Fruit fly (Drosophila melanogaster) whole organism, embryonic: ENCODE data around the gene CG2614.
A peak's percentile ranks its signal among the peaks of the same experiment; 100 is the strongest.

Experiments used
- Bgb ChIP-seq: fragments of 200-800 bp; sonication (Bioruptor generic); IDR thresholded peaks from 2 replicates; pipeline ENCODE4 v1.3.6; 2022; ENCODE audit warnings: missing biosample characterization, missing genetic modification characterization; ENCODE audit not compliant: partially characterized antibody
- Bteb2 ChIP-seq: fragments of 200-800 bp; sonication (Bioruptor generic); optimal IDR thresholded peaks from 2 replicates; lab custom pipeline; 2016; ENCODE audit warnings: missing biosample characterization, missing genetic modification characterization
- CG1024 ChIP-seq: fragments of 200-800 bp; sonication (Bioruptor generic); IDR thresholded peaks from 2 replicates; pipeline ENCODE4 v1.3.6; 2022; ENCODE audit warnings: missing biosample characterization, missing genetic modification characterization
- CG11085 ChIP-seq: fragments of 200-800 bp; sonication (Bioruptor generic); IDR thresholded peaks from 2 replicates; pipeline ENCODE4 v1.3.6; 2022; ENCODE audit warnings: missing biosample characterization, missing genetic modification characterization
- CG13296 ChIP-seq: fragments of 200-800 bp; sonication (Bioruptor generic); optimal IDR thresholded peaks from 3 replicates; lab custom pipeline; 2018; ENCODE audit warnings: missing biosample characterization, mild to moderate bottlenecking, missing genetic modification characterization
- CG14441 ChIP-seq: fragments of 200-800 bp; sonication (Bioruptor generic); IDR thresholded peaks from 2 replicates; pipeline ENCODE4 v1.3.6; 2022; ENCODE audit warnings: missing biosample characterization, missing genetic modification characterization
- CG1602 ChIP-seq: fragments of 200-800 bp; sonication (Bioruptor generic); optimal IDR thresholded peaks from 3 replicates; lab custom pipeline; 2016; ENCODE audit warnings: missing biosample characterization, missing genetic modification characterization
- CG16813 ChIP-seq: fragments of 200-800 bp; sonication (Bioruptor generic); IDR thresholded peaks from 3 replicates; pipeline ENCODE4 v1.3.6; 2022; ENCODE audit warnings: missing biosample characterization, missing genetic modification characterization; ENCODE audit not compliant: partially characterized antibody
- CG2129 ChIP-seq: fragments of 200-800 bp; sonication (Bioruptor generic); IDR thresholded peaks from 2 replicates; pipeline ENCODE4 v1.3.6; 2022; ENCODE audit warnings: missing biosample characterization, missing genetic modification characterization; ENCODE audit not compliant: partially characterized antibody
- CG2202 ChIP-seq: fragments of 200-800 bp; sonication (Bioruptor generic); optimal IDR thresholded peaks from 2 replicates; lab custom pipeline; 2018; ENCODE audit warnings: missing biosample characterization, mild to moderate bottlenecking, missing genetic modification characterization
- CG30020 ChIP-seq: fragments of 200-800 bp; optimal IDR thresholded peaks from 2 replicates; lab custom pipeline; 2019; ENCODE audit warnings: missing biosample characterization, mild to moderate bottlenecking, missing genetic modification characterization, moderate library complexity
- CG30431 ChIP-seq: fragments of 200-800 bp; sonication (Bioruptor generic); optimal IDR thresholded peaks from 2 replicates; lab custom pipeline; 2017; ENCODE audit warnings: missing biosample characterization, missing genetic modification characterization
- CG3065 ChIP-seq: fragments of 200-800 bp; sonication (Bioruptor generic); optimal IDR thresholded peaks from 2 replicates; lab custom pipeline; 2016; ENCODE audit warnings: missing biosample characterization, missing genetic modification characterization
- CG32767 ChIP-seq: fragments of 200-800 bp; sonication (Bioruptor generic); IDR thresholded peaks from 2 replicates; pipeline ENCODE4 v1.3.6; 2022; ENCODE audit warnings: missing biosample characterization, missing genetic modification characterization
- CG32772 ChIP-seq: fragments of 200-800 bp; sonication (Bioruptor generic); IDR thresholded peaks from 2 replicates; pipeline ENCODE4 v1.3.6; 2022; ENCODE audit warnings: missing biosample characterization, missing genetic modification characterization
- CG34422 ChIP-seq: fragments of 200-800 bp; sonication (Bioruptor generic); IDR thresholded peaks from 3 replicates; pipeline ENCODE4 v1.3.6; 2022; ENCODE audit warnings: missing biosample characterization, missing genetic modification characterization
- CG6175 ChIP-seq: fragments of 200-800 bp; sonication (Bioruptor generic); IDR thresholded peaks from 3 replicates; pipeline ENCODE4 v1.3.6; 2022; ENCODE audit warnings: missing biosample characterization, missing genetic modification characterization
- CG6272 ChIP-seq: fragments of 200-800 bp; sonication (Bioruptor generic); IDR thresholded peaks from 2 replicates; pipeline ENCODE4 v1.3.6; 2022; ENCODE audit warnings: missing biosample characterization, missing genetic modification characterization
- CG7271 ChIP-seq: fragments of 200-800 bp; sonication (Bioruptor generic); optimal IDR thresholded peaks from 2 replicates; lab custom pipeline; 2018; ENCODE audit warnings: missing biosample characterization, mild to moderate bottlenecking, missing genetic modification characterization, moderate library complexity
- CG7372 ChIP-seq: fragments of 200-800 bp; sonication (Bioruptor generic); IDR thresholded peaks from 2 replicates; pipeline ENCODE4 v1.3.6; 2022; ENCODE audit warnings: missing biosample characterization, missing genetic modification characterization
- CG7928 ChIP-seq: fragments of 200-800 bp; sonication (Bioruptor generic); optimal IDR thresholded peaks from 2 replicates; lab custom pipeline; 2017; ENCODE audit warnings: missing biosample characterization, mild to moderate bottlenecking, missing genetic modification characterization
- CG8944 ChIP-seq: fragments of 200-800 bp; sonication (Bioruptor generic); optimal IDR thresholded peaks from 3 replicates; lab custom pipeline; 2016; ENCODE audit warnings: missing biosample characterization, missing genetic modification characterization
- CG9609 ChIP-seq: fragments of 200-800 bp; sonication (Bioruptor generic); optimal IDR thresholded peaks from 3 replicates; lab custom pipeline; 2016; ENCODE audit warnings: missing biosample characterization, missing genetic modification characterization
- CG9727 ChIP-seq: fragments of 200-800 bp; sonication (Bioruptor generic); optimal IDR thresholded peaks from 3 replicates; lab custom pipeline; 2017; ENCODE audit warnings: missing biosample characterization, mild to moderate bottlenecking, missing genetic modification characterization
- CG9876 ChIP-seq: fragments of 200-800 bp; sonication (Bioruptor generic); optimal IDR thresholded peaks from 2 replicates; lab custom pipeline; 2016; ENCODE audit warnings: missing biosample characterization, missing genetic modification characterization
- CrebB ChIP-seq: fragments of 200-800 bp; sonication (Bioruptor generic); optimal IDR thresholded peaks from 3 replicates; lab custom pipeline; 2018; ENCODE audit warnings: missing biosample characterization, mild to moderate bottlenecking, missing genetic modification characterization
- Ets65A ChIP-seq: fragments of 200-800 bp; sonication (Bioruptor generic); peaks from one replicate; lab custom pipeline; 2016; ENCODE audit warnings: missing biosample characterization, missing genetic modification characterization
- GATAe ChIP-seq: fragments of 200-800 bp; sonication (Bioruptor generic); conservative IDR thresholded peaks from 2 replicates; pipeline ENCODE4 v1.3.6; 2022; ENCODE audit warnings: missing biosample characterization, missing genetic modification characterization
- Gug ChIP-seq: fragments of 200-800 bp; sonication (Bioruptor generic); IDR thresholded peaks from 4 replicates; pipeline ENCODE4 v1.3.6; 2022; ENCODE audit warnings: missing biosample characterization, missing genetic modification characterization
- Meics ChIP-seq: fragments of 200-800 bp; sonication (Bioruptor generic); optimal IDR thresholded peaks from 2 replicates; lab custom pipeline; 2017; ENCODE audit warnings: missing biosample characterization, mild to moderate bottlenecking, missing genetic modification characterization
- Myb ChIP-seq: fragments of 200-800 bp; sonication (Bioruptor generic); optimal IDR thresholded peaks from 2 replicates; lab custom pipeline; 2016; ENCODE audit warnings: missing biosample characterization, missing genetic modification characterization
- NFAT ChIP-seq: fragments of 200-800 bp; sonication (Bioruptor generic); IDR thresholded peaks from 2 replicates; pipeline ENCODE4 v1.3.6; 2022; ENCODE audit warnings: missing biosample characterization, missing genetic modification characterization
- Poxn ChIP-seq: fragments of 200-800 bp; sonication (Bioruptor generic); IDR thresholded peaks from 2 replicates; pipeline ENCODE4 v1.3.6; 2022; ENCODE audit warnings: missing biosample characterization, missing genetic modification characterization
- Trl ChIP-seq, 3 experiments: fragments of >200 bp in 2 of 3; fragments of 200-800 bp in 1 of 3; sonication (Bioruptor generic) in 1 of 3; optimal IDR thresholded peaks; 2 replicates in 1 of 3; 3 replicates in 2 of 3; lab custom pipeline; 2016 to 2017; ENCODE audit warnings: missing biosample characterization in 1 of 3, missing genetic modification characterization in 1 of 3
- ap ChIP-seq: fragments of 200-800 bp; sonication (Bioruptor generic); IDR thresholded peaks from 2 replicates; pipeline ENCODE4 v1.3.6; 2022; ENCODE audit warnings: missing biosample characterization, missing genetic modification characterization
- ash1 ChIP-seq: fragments of 200-800 bp; sonication (Bioruptor generic); optimal IDR thresholded peaks from 2 replicates; lab custom pipeline; 2018; ENCODE audit warnings: missing biosample characterization, mild to moderate bottlenecking, missing genetic modification characterization
- bab2 ChIP-seq: fragments of 200-800 bp; sonication (Bioruptor generic); optimal IDR thresholded peaks from 2 replicates; lab custom pipeline; 2016; ENCODE audit warnings: missing biosample characterization, missing genetic modification characterization
- crp ChIP-seq, 2 experiments: fragments of 200-800 bp; sonication (Bioruptor generic); optimal IDR thresholded peaks; 2 replicates in 1 of 2; 3 replicates in 1 of 2; lab custom pipeline; 2017; ENCODE audit warnings: missing biosample characterization in 2 of 2, missing genetic modification characterization in 2 of 2, mild to moderate bottlenecking in 1 of 2, moderate library complexity in 1 of 2
- ems ChIP-seq: fragments of 200-800 bp; sonication (Bioruptor generic); optimal IDR thresholded peaks from 3 replicates; lab custom pipeline; 2016; ENCODE audit warnings: missing biosample characterization, missing genetic modification characterization
- en ChIP-seq: fragments of 200-800 bp; sonication (Bioruptor generic); optimal IDR thresholded peaks from 2 replicates; lab custom pipeline; 2016; ENCODE audit warnings: missing biosample characterization, missing genetic modification characterization
- gsb-n ChIP-seq: fragments of 200-800 bp; sonication (Bioruptor generic); optimal IDR thresholded peaks from 3 replicates; lab custom pipeline; 2018; ENCODE audit warnings: missing biosample characterization, mild to moderate bottlenecking, missing genetic modification characterization
- klu ChIP-seq: fragments of 200-800 bp; sonication (Bioruptor generic); IDR thresholded peaks from 2 replicates; pipeline ENCODE4 v1.3.6; 2022; ENCODE audit warnings: missing biosample characterization, missing genetic modification characterization
- maf-S ChIP-seq: fragments of 200-800 bp; sonication (Bioruptor generic); optimal IDR thresholded peaks from 2 replicates; lab custom pipeline; 2016; ENCODE audit warnings: missing biosample characterization, missing genetic modification characterization
- peb ChIP-seq: fragments of 200-800 bp; sonication (Bioruptor generic); IDR thresholded peaks from 2 replicates; pipeline ENCODE4 v1.3.6; 2022; ENCODE audit warnings: missing biosample characterization, missing genetic modification characterization
- pfk ChIP-seq: fragments of 200-800 bp; sonication (Bioruptor generic); optimal IDR thresholded peaks from 2 replicates; lab custom pipeline; 2018; ENCODE audit warnings: missing biosample characterization, mild to moderate bottlenecking, missing genetic modification characterization, moderate library complexity
- sens ChIP-seq: fragments of 200-800 bp; sonication (Bioruptor generic); peaks from one replicate; lab custom pipeline; 2016; ENCODE audit warnings: missing biosample characterization, missing genetic modification characterization
- shn ChIP-seq: fragments of 200-800 bp; sonication (Bioruptor generic); optimal IDR thresholded peaks from 3 replicates; lab custom pipeline; 2016; ENCODE audit warnings: missing biosample characterization, missing genetic modification characterization
- sim ChIP-seq: fragments of 200-800 bp; sonication (Bioruptor generic); IDR thresholded peaks from 2 replicates; pipeline ENCODE4 v1.3.6; 2022; ENCODE audit warnings: missing biosample characterization, missing genetic modification characterization
- sr ChIP-seq: fragments of 200-800 bp; sonication (Bioruptor generic); IDR thresholded peaks from 3 replicates; pipeline ENCODE4 v1.3.6; 2022; ENCODE audit warnings: missing biosample characterization, missing genetic modification characterization
- tll ChIP-seq, 2 experiments: fragments of 200-800 bp in 1 of 2; fragments of >200 bp in 1 of 2; sonication (Bioruptor generic) in 1 of 2; optimal IDR thresholded peaks; 2 replicates each; lab custom pipeline; 2017 to 2019; ENCODE audit warnings: missing biosample characterization in 2 of 2, missing genetic modification characterization in 2 of 2, mild to moderate bottlenecking in 1 of 2, moderate library complexity in 1 of 2
- tna ChIP-seq: fragments of 200-800 bp; sonication (Bioruptor generic); IDR thresholded peaks from 2 replicates; pipeline ENCODE4 v1.3.6; 2022; ENCODE audit warnings: missing biosample characterization, missing genetic modification characterization; ENCODE audit not compliant: partially characterized antibody
- unc-4 ChIP-seq: fragments of 200-800 bp; sonication (Bioruptor generic); IDR thresholded peaks from 2 replicates; pipeline ENCODE4 v1.3.6; 2022; ENCODE audit warnings: missing biosample characterization, missing genetic modification characterization; ENCODE audit not compliant: partially characterized antibody

The CG2614 gene

dm6 chr2L:20638413-20638812 lies 17.8 kb upstream of the CG2614 start (continued):
- TF ChIP-seq CG32772 (GFP tag; lab: Robert Waterston, UW) = no peak
- TF ChIP-seq CG8944 (GFP tag; lab: Kevin White, UChicago) = no peak
- no peak for TF ChIP-seq CG2129
- TF ChIP-seq GATAe = no peak
- TF ChIP-seq CG34422 = no peak
- TF ChIP-seq CG14441 (GFP tag; lab: Robert Waterston, UW) = no peak
- TF ChIP-seq CG7372 (GFP tag; lab: Robert Waterston, UW) = no peak
- no peak for TF ChIP-seq sens (GFP tag; lab: Kevin White, UChicago)
- TF ChIP-seq CG32767 (GFP tag; lab: Robert Waterston, UW) = no peak
- TF ChIP-seq CG30431 (GFP tag; lab: Kevin White, UChicago) = no peak
- TF ChIP-seq Gug (GFP tag; lab: Robert Waterston, UW) = no peak
- no peak for TF ChIP-seq CG9609 (GFP tag; lab: Kevin White, UChicago)
- TF ChIP-seq en (GFP tag; lab: Kevin White, UChicago) = no peak
- TF ChIP-seq klu = no peak
- no peak for TF ChIP-seq CrebB (tag; lab: Kevin White, UChicago)
- TF ChIP-seq CG6175 (GFP tag; lab: Robert Waterston, UW) = no peak
- no peak for TF ChIP-seq bab2 (GFP tag; lab: Kevin White, UChicago)
- no peak for TF ChIP-seq NFAT (GFP tag; lab: Robert Waterston, UW)
- TF ChIP-seq CG1024 (GFP tag; lab: Robert Waterston, UW) = no peak
- TF ChIP-seq CG7271 (tag; lab: Kevin White, UChicago) = no peak
- TF ChIP-seq CG1602 (GFP tag; lab: Kevin White, UChicago) = no peak
- TF ChIP-seq sr (GFP tag; lab: Robert Waterston, UW) = peak; percentile 91
- peak; percentile 72 for TF ChIP-seq Ets65A (GFP tag; lab: Kevin White, UChicago)
- TF ChIP-seq CG3065 (GFP tag; lab: Kevin White, UChicago) = no peak
- no peak for TF ChIP-seq shn (GFP tag; lab: Kevin White, UChicago)
- TF ChIP-seq Trl (optimal IDR thresholded peaks at IDR 0.05; lab: Kevin White, UChicago) = peak; percentile 78 to 82
- TF ChIP-seq Trl (GFP tag; optimal IDR thresholded peaks at IDR 0.05; lab: Kevin White, UChicago) = no peak
- no peak for TF ChIP-seq CG2202 (tag; lab: Kevin White, UChicago)
- no peak for TF ChIP-seq sim (GFP tag; lab: Robert Waterston, UW)
- no peak for TF ChIP-seq ems (GFP tag; lab: Kevin White, UChicago)
- TF ChIP-seq CG6272 = no peak
- TF ChIP-seq pfk (GFP tag; lab: Kevin White, UChicago) = no peak
- TF ChIP-seq tll (GFP tag; optimal IDR thresholded peaks at IDR 0.05; lab: Kevin White, UChicago) = no peak
- TF ChIP-seq CG7928 = no peak
- TF ChIP-seq crp (GFP tag; optimal IDR thresholded peaks at IDR 0.05; lab: Kevin White, UChicago) = peak in 1 of 2 experiments; percentile 52
- TF ChIP-seq Bteb2 = no peak
- no peak for TF ChIP-seq CG13296 (GFP tag; lab: Kevin White, UChicago)
- no peak for TF ChIP-seq Poxn (GFP tag; lab: Robert Waterston, UW)
- no peak for TF ChIP-seq ap
- TF ChIP-seq Bgb (GFP tag; lab: Robert Waterston, UW) = peak; percentile 65
- no peak for TF ChIP-seq ash1
- peak; percentile 49; the same call in 2 of the 3 replicates for TF ChIP-seq CG16813 (GFP tag; lab: Robert Waterston, UW)
- TF ChIP-seq gsb-n (tag; lab: Kevin White, UChicago) = no peak
- peak; percentile 20 for TF ChIP-seq CG9727 (GFP tag; lab: Kevin White, UChicago)
- TF ChIP-seq CG30020 (tag; lab: Kevin White, UChicago) = no peak
- TF ChIP-seq Meics = no peak
- peak; percentile 32; the same call in 1 of the 2 replicates for TF ChIP-seq unc-4
- TF ChIP-seq CG11085 = no peak
- TF ChIP-seq tna = no peak
- TF ChIP-seq CG9876 (GFP tag; lab: Kevin White, UChicago) = no peak
- TF ChIP-seq maf-S (GFP tag; lab: Kevin White, UChicago) = no peak
- peak; percentile 27 for TF ChIP-seq Myb (GFP tag; lab: Kevin White, UChicago)
- TF ChIP-seq peb (GFP tag; lab: Robert Waterston, UW) = no peak
